Worm (Caenorhabditis elegans): Measurements from ENCODE around the gene best-19.

DNA sequence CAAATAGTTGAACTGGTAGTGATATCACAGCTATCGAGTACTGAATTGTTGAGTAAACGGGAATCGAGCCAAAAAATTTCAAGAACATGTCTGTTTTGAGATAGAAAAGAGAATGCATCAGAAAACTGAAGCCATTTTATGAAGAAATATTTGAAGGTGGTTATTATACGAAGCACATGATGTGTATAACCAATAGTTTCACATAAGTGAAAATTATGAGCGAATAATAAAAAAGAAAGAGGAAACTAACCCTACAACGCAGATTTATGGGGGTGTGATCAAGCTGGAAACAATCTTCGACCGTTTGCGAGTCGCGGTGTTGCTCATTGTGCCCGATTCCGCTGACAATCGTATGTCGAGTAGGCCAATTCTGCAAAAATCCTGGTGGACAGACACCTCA is 10.1 kb upstream of the best-19 start, which contains the start of gene srh-282:
- TF ChIP-seq blmp-1 (tag; optimal IDR thresholded peaks at IDR 0.05) (no peak), unc-39 (tag; optimal IDR thresholded peaks at IDR 0.05) (no peak), unc-62 (GFP tag; optimal IDR thresholded peaks at IDR 0.05) (no peak)
